Worm (Caenorhabditis elegans) whole organism, L2 larva: ENCODE data around the gene ser-4.

Experiments used
- C34F6.9 ChIP-seq: fragments of 150-350 bp; optimal IDR thresholded peaks from 2 replicates; lab custom pipeline; 2014; ENCODE audit warnings: missing biosample characterization, missing genetic modification characterization
- F13H6.1 ChIP-seq: sonication (generic microtip); optimal IDR thresholded peaks from 2 replicates; lab custom pipeline; 2016; ENCODE audit warnings: missing genetic modification characterization, missing compliant biosample characterization
- R02D3.7 ChIP-seq: fragments of 150-350 bp; optimal IDR thresholded peaks from 2 replicates; lab custom pipeline; 2014; ENCODE audit warnings: missing biosample characterization, missing genetic modification characterization
- Y55F3AM.14 ChIP-seq: fragments of 200-800 bp; sonication (Bioruptor generic); optimal IDR thresholded peaks from 2 replicates; lab custom pipeline; 2018; ENCODE audit warnings: mild to moderate bottlenecking, missing genetic modification characterization, missing compliant biosample characterization
- ZK546.5 ChIP-seq: sonication (generic microtip); optimal IDR thresholded peaks from 2 replicates; lab custom pipeline; 2017; ENCODE audit warnings: missing biosample characterization, missing genetic modification characterization
- ama-1 ChIP-seq: fragments of 150-350 bp; optimal IDR thresholded peaks from 2 replicates; lab custom pipeline; 2018; ENCODE audit warnings: inconsistent platforms
- blmp-1 ChIP-seq: sonication (generic microtip); optimal IDR thresholded peaks from 2 replicates; lab custom pipeline; 2017; ENCODE audit warnings: missing genetic modification characterization, mild to moderate bottlenecking, missing compliant biosample characterization, antibody characterized with exemption, moderate library complexity; ENCODE audit not compliant: insufficient read depth
- ceh-82 ChIP-seq: fragments of 150-350 bp; optimal IDR thresholded peaks from 2 replicates; lab custom pipeline; 2014; ENCODE audit warnings: missing biosample characterization, missing genetic modification characterization
- crh-2 ChIP-seq: sonication (generic microtip); optimal IDR thresholded peaks from 2 replicates; lab custom pipeline; 2017; ENCODE audit warnings: missing biosample characterization, missing genetic modification characterization
- egl-27 ChIP-seq: sonication (generic microtip); optimal IDR thresholded peaks from 3 replicates; lab custom pipeline; 2017; ENCODE audit warnings: missing biosample characterization, missing genetic modification reagents, missing genetic modification characterization
- elt-1 ChIP-seq: fragments of 150-350 bp; optimal IDR thresholded peaks from 2 replicates; lab custom pipeline; 2014; ENCODE audit warnings: missing biosample characterization, missing genetic modification characterization
- elt-3 ChIP-seq: sonication (generic microtip); optimal IDR thresholded peaks from 2 replicates; lab custom pipeline; 2017; ENCODE audit warnings: missing biosample characterization, missing genetic modification characterization
- fos-1 ChIP-seq: fragments of 150-350 bp; optimal IDR thresholded peaks from 2 replicates; lab custom pipeline; 2014; ENCODE audit warnings: missing biosample characterization, missing genetic modification characterization
- gmeb-1 ChIP-seq: fragments of 150-350 bp; optimal IDR thresholded peaks from 2 replicates; lab custom pipeline; 2014; ENCODE audit warnings: missing biosample characterization, missing genetic modification characterization
- lin-11 ChIP-seq: fragments of 150-350 bp; sonication (generic microtip); optimal IDR thresholded peaks from 2 replicates; lab custom pipeline; 2014; ENCODE audit warnings: missing biosample characterization, missing genetic modification characterization, inconsistent platforms, mixed read lengths
- lin-13 ChIP-seq: fragments of 150-350 bp; optimal IDR thresholded peaks from 2 replicates; lab custom pipeline; 2014; ENCODE audit warnings: missing biosample characterization, missing genetic modification reagents, missing genetic modification characterization
- lsy-2 ChIP-seq, 2 experiments: fragments of 150-350 bp in 1 of 2; sonication (generic microtip) in 1 of 2; optimal IDR thresholded peaks; 2 replicates each; lab custom pipeline; 2014 to 2017; ENCODE audit warnings: missing biosample characterization in 2 of 2, missing genetic modification characterization in 2 of 2
- mab-5 ChIP-seq: fragments of 150-350 bp; optimal IDR thresholded peaks from 2 replicates; lab custom pipeline; 2014; ENCODE audit warnings: missing biosample characterization, missing genetic modification characterization
- mbf-1 ChIP-seq: sonication (generic microtip); optimal IDR thresholded peaks from 2 replicates; lab custom pipeline; 2017; ENCODE audit warnings: missing biosample characterization, missing genetic modification characterization
- mdl-1 ChIP-seq, 2 experiments: fragments of 150-350 bp in 1 of 2; sonication (generic microtip) in 1 of 2; optimal IDR thresholded peaks; 2 replicates each; lab custom pipeline; 2017; ENCODE audit warnings: missing biosample characterization in 2 of 2, missing genetic modification characterization in 2 of 2
- nhr-10 ChIP-seq: sonication (generic microtip); optimal IDR thresholded peaks from 2 replicates; lab custom pipeline; 2017; ENCODE audit warnings: missing biosample characterization, missing genetic modification characterization
- nhr-11 ChIP-seq: fragments of 150-350 bp; optimal IDR thresholded peaks from 2 replicates; lab custom pipeline; 2014; ENCODE audit warnings: missing biosample characterization, missing genetic modification characterization
- nhr-12 ChIP-seq: fragments of 150-350 bp; optimal IDR thresholded peaks from 2 replicates; lab custom pipeline; 2014; ENCODE audit warnings: missing biosample characterization, missing genetic modification characterization
- nhr-129 ChIP-seq: fragments of 150-350 bp; optimal IDR thresholded peaks from 2 replicates; lab custom pipeline; 2014; ENCODE audit warnings: missing biosample characterization, missing genetic modification characterization
- nhr-21 ChIP-seq: fragments of 150-350 bp; optimal IDR thresholded peaks from 2 replicates; lab custom pipeline; 2014; ENCODE audit warnings: missing biosample characterization, missing genetic modification characterization
- nhr-25 ChIP-seq: fragments of 150-350 bp; sonication (generic microtip); optimal IDR thresholded peaks from 3 replicates; lab custom pipeline; 2014; ENCODE audit warnings: missing biosample characterization, missing genetic modification characterization
- nhr-6 ChIP-seq: fragments of 150-350 bp; optimal IDR thresholded peaks from 2 replicates; lab custom pipeline; 2014; ENCODE audit warnings: missing biosample characterization, missing genetic modification characterization
- peb-1 ChIP-seq: fragments of 150-350 bp; optimal IDR thresholded peaks from 2 replicates; lab custom pipeline; 2014; ENCODE audit warnings: missing biosample characterization, missing genetic modification characterization
- sem-4 ChIP-seq: fragments of 150-350 bp; optimal IDR thresholded peaks from 2 replicates; lab custom pipeline; 2014; ENCODE audit warnings: missing biosample characterization, missing genetic modification reagents, missing genetic modification characterization
- sma-3 ChIP-seq: sonication (generic microtip); optimal IDR thresholded peaks from 2 replicates; lab custom pipeline; 2016; ENCODE audit warnings: missing genetic modification reagents, missing genetic modification characterization, missing compliant biosample characterization
- sma-9 ChIP-seq, 2 experiments: fragments of 150-350 bp in 1 of 2; sonication (generic microtip) in 1 of 2; optimal IDR thresholded peaks; 2 replicates each; lab custom pipeline; 2014 to 2016; ENCODE audit warnings: missing genetic modification characterization in 2 of 2, mild to moderate bottlenecking in 1 of 2, missing biosample characterization in 1 of 2, missing compliant biosample characterization in 1 of 2, missing genetic modification reagents in 1 of 2, moderate library complexity in 1 of 2
- snpc-4 ChIP-seq: fragments of 150-350 bp; optimal IDR thresholded peaks from 2 replicates; lab custom pipeline; 2014; ENCODE audit warnings: missing biosample characterization, missing genetic modification characterization
- unc-55 ChIP-seq: fragments of 150-350 bp; sonication (generic microtip); optimal IDR thresholded peaks from 3 replicates; lab custom pipeline; 2014; ENCODE audit warnings: missing biosample characterization, missing genetic modification reagents, missing genetic modification characterization
- unc-62 ChIP-seq: fragments of 150-350 bp; optimal IDR thresholded peaks from 2 replicates; lab custom pipeline; 2014; ENCODE audit warnings: missing biosample characterization, missing genetic modification reagents, missing genetic modification characterization
- ztf-1 ChIP-seq: fragments of 200-800 bp; sonication (Bioruptor generic); conservative IDR thresholded peaks from 2 replicates; pipeline ENCODE4 v1.3.6; 2022; ENCODE audit warnings: missing genetic modification characterization, missing compliant biosample characterization
- ztf-4 ChIP-seq: fragments of 150-350 bp; optimal IDR thresholded peaks from 2 replicates; lab custom pipeline; 2014; ENCODE audit warnings: missing biosample characterization, missing genetic modification characterization

The ser-4 gene

ce11 chrIII:1687999-1688398, 44.9 kb downstream of the ser-4 start, which contains the start of gene Y22D7AR.7:
Gene Y22D7AR.7, minus strand, starts transcription at chrIII:1688099.
- no peak for TF ChIP-seq F13H6.1 (tag; lab: Kevin White, UChicago)
- TF ChIP-seq nhr-6 (tag; lab: Kevin White, UChicago): no peak
- no peak for TF ChIP-seq unc-62 (GFP tag; lab: Kevin White, UChicago)

DNA sequence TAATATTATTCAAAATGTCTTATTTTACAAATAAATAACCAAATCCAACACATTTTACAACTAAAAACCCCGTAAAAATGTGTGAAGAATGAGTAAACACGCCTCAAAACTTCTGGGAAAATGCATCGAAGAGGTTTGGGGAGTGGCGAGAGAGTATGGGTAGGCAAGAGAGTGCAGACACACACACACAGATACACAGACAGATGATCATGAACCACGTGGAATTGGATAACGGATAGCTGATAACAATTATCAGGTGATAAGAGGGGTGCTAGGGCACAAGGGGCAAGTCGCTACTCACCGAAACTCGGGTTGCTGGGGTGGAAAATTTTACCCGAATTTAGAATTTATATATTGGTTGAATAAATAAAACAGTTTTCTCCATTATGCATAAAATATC, 50.6 kb downstream of the ser-4 start:
- TF ChIP-seq nhr-11 (tag; lab: Kevin White, UChicago): no peak
- peak; percentile 37 for TF ChIP-seq F13H6.1 (tag; lab: Kevin White, UChicago)
- peak; percentile 37 for TF ChIP-seq C34F6.9 (tag; lab: Kevin White, UChicago)
- peak; percentile 70 for TF ChIP-seq nhr-129 (tag; lab: Kevin White, UChicago)
- no peak for TF ChIP-seq sma-3 (GFP tag; lab: Kevin White, UChicago)
- TF ChIP-seq mdl-1 (tag; optimal IDR thresholded peaks at IDR 0.05; lab: Kevin White, UChicago): peak; percentile 1 to 38
- peak; percentile 74 for TF ChIP-seq sma-9 (GFP tag; optimal IDR thresholded peaks at IDR 0.05; lab: Kevin White, UChicago)
- TF ChIP-seq sma-9 (tag; optimal IDR thresholded peaks at IDR 0.05; lab: Kevin White, UChicago): no peak
- peak; percentile 22 for TF ChIP-seq ztf-4
- TF ChIP-seq lin-11 (tag; lab: Kevin White, UChicago): peak; percentile 19
- TF ChIP-seq, all 48 proteins: peak for 7

DNA sequence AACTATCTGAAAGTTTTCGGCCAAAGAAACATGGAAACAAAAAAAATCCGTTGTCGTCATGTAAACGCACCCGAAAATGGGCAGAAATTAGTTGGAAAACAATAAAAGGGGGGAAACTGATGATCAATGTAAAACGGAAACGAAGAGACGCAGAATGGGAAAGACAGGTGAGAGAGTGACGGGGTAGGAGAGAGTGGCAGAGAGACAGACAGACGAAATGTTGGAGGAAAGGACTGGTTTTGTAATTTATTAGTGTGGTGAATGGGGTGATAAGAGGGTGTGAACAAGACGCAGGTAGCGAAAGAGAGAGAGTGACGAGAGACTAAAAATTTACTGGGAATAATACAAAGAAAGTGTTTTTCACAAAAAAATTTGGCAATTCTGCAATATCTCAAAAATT, 51.9 kb downstream of the ser-4 start:
- TF ChIP-seq nhr-129 (tag; lab: Kevin White, UChicago) (peak; percentile 76), sem-4 (peak; percentile 82), ceh-82 (tag; lab: Kevin White, UChicago) (no peak), fos-1 (tag; lab: Kevin White, UChicago) (peak; percentile 96), nhr-21 (tag; lab: Kevin White, UChicago) (peak; percentile 88), unc-62 (GFP tag; lab: Kevin White, UChicago) (no peak), ztf-1 (GFP tag; lab: Robert Waterston, UW) (no peak), F13H6.1 (tag; lab: Kevin White, UChicago) (peak; percentile 84), elt-3 (tag; lab: Kevin White, UChicago) (no peak), lsy-2 (tag; optimal IDR thresholded peaks at IDR 0.05; lab: Kevin White, UChicago) (peak; percentile 16 to 74), Y55F3AM.14 (GFP tag; lab: Kevin White, UChicago) (peak; percentile 2), lin-13 (GFP tag; lab: Kevin White, UChicago) (peak; percentile 64), lin-11 (tag; lab: Kevin White, UChicago) (no peak), blmp-1 (tag; lab: Kevin White, UChicago) (peak; percentile 40), elt-1 (no peak), mab-5 (tag; lab: Kevin White, UChicago) (peak; percentile 74), snpc-4 (no peak), unc-55 (GFP tag; lab: Kevin White, UChicago) (peak; percentile 65), peb-1 (tag; lab: Kevin White, UChicago) (no peak), R02D3.7 (no peak), mbf-1 (tag; lab: Kevin White, UChicago) (no peak), ztf-4 (no peak), nhr-25 (tag; lab: Kevin White, UChicago) (peak; percentile 91), C34F6.9 (tag; lab: Kevin White, UChicago) (peak; percentile 74), nhr-10 (tag; lab: Kevin White, UChicago) (no peak), sma-9 (GFP tag; optimal IDR thresholded peaks at IDR 0.05; lab: Kevin White, UChicago) (peak; percentile 93), sma-9 (tag; optimal IDR thresholded peaks at IDR 0.05; lab: Kevin White, UChicago) (no peak), gmeb-1 (tag; lab: Kevin White, UChicago) (peak; percentile 89), nhr-6 (tag; lab: Kevin White, UChicago) (peak; percentile 82), egl-27 (tag; lab: Kevin White, UChicago) (peak; percentile 85), sma-3 (GFP tag; lab: Kevin White, UChicago) (peak; percentile 93), crh-2 (peak; percentile 88)

- TF ChIP-seq nhr-21 (tag; lab: Kevin White, UChicago): no peak
- no peak for TF ChIP-seq elt-1
- TF ChIP-seq sma-3 (GFP tag; lab: Kevin White, UChicago): no peak
- TF ChIP-seq unc-62 (GFP tag; lab: Kevin White, UChicago): no peak
- no peak for TF ChIP-seq ZK546.5 (tag; lab: Kevin White, UChicago)
- no peak for TF ChIP-seq mab-5 (tag; lab: Kevin White, UChicago)
- no peak for TF ChIP-seq ama-1 (lab: Kevin White, UChicago)
- no peak for TF ChIP-seq lin-13 (GFP tag; lab: Kevin White, UChicago)
- no peak for TF ChIP-seq lin-11 (tag; lab: Kevin White, UChicago)
- no peak for TF ChIP-seq nhr-6 (tag; lab: Kevin White, UChicago)
- no peak for TF ChIP-seq nhr-12 (tag; lab: Kevin White, UChicago)
- TF ChIP-seq ztf-1 (GFP tag; lab: Robert Waterston, UW): no peak
- TF ChIP-seq unc-55 (GFP tag; lab: Kevin White, UChicago): no peak
Observed at ce11 chrIII:1680393-1680792, 52.5 kb downstream of the ser-4 start.
